Fruit fly (Drosophila melanogaster): ENCODE measurements around the gene CheB93a.
A peak's percentile ranks its signal among the peaks of the same experiment; 100 is the strongest.

The CheB93a gene

dm6 chr3R:21376859-21377607 is 30.2 kb upstream of the CheB93a start (continued):
- TF ChIP-seq da (GFP tag; optimal IDR thresholded peaks at IDR 0.05) (no peak), Dp (GFP tag; optimal IDR thresholded peaks at IDR 0.05) (peak; percentile 47), HLHmδ (GFP tag; optimal IDR thresholded peaks at IDR 0.05) (no peak), pros (GFP tag; optimal IDR thresholded peaks at IDR 0.05) (no peak), vnd (GFP tag; IDR thresholded peaks at IDR 0.05; ENCODE audit: partially characterized antibody) (peak; percentile 82), Pdp1 (GFP tag; optimal IDR thresholded peaks at IDR 0.05) (peak in 1 of 2 experiments; percentile 15), Awh (GFP tag; IDR thresholded peaks at IDR 0.05) (no peak), gcm2 (GFP tag; optimal IDR thresholded peaks at IDR 0.05) (no peak), CG9437 (GFP tag; optimal IDR thresholded peaks at IDR 0.05) (no peak), lmd (GFP tag; IDR thresholded peaks at IDR 0.05) (no peak), yki (optimal IDR thresholded peaks at IDR 0.05) (no peak), z (GFP tag; IDR thresholded peaks at IDR 0.05) (no peak), trh (GFP tag; optimal IDR thresholded peaks at IDR 0.05) (no peak), dati (GFP tag; IDR thresholded peaks at IDR 0.05) (no peak), pnt (GFP tag; optimal IDR thresholded peaks at IDR 0.05) (no peak), pan (optimal IDR thresholded peaks at IDR 0.05) (no peak), pan (GFP tag; optimal IDR thresholded peaks at IDR 0.05 in 1 of 2, IDR thresholded peaks at IDR 0.05 in 1 of 2) (no peak), CG8290 (GFP tag; optimal IDR thresholded peaks at IDR 0.05) (peak; percentile 44), CG8290 (tag; optimal IDR thresholded peaks at IDR 0.05) (peak in 1 of 2 experiments; percentile 49), nerfin-2 (GFP tag; IDR thresholded peaks at IDR 0.05; ENCODE audit: partially characterized antibody) (peak; percentile 59; the same call in 1 of the 2 replicates), CG8281 (tag; optimal IDR thresholded peaks at IDR 0.05) (no peak), Med (GFP tag) (peak; percentile 81), org-1 (GFP tag; optimal IDR thresholded peaks at IDR 0.05) (no peak), gce (GFP tag; IDR thresholded peaks at IDR 0.05) (no peak), NfI (GFP tag; optimal IDR thresholded peaks at IDR 0.05) (no peak), PHDP (tag; optimal IDR thresholded peaks at IDR 0.05) (no peak), Atf6 (GFP tag; IDR thresholded peaks at IDR 0.05) (no peak), eve (GFP tag; optimal IDR thresholded peaks at IDR 0.05) (no peak), CG30431 (GFP tag; optimal IDR thresholded peaks at IDR 0.05) (no peak), unpg (GFP tag; optimal IDR thresholded peaks at IDR 0.05) (no peak), CG1647 (GFP tag; optimal IDR thresholded peaks at IDR 0.05) (no peak), Rfx (GFP tag; IDR thresholded peaks at IDR 0.05) (peak; percentile 44), Doc3 (GFP tag; IDR thresholded peaks at IDR 0.05; ENCODE audit: partially characterized antibody) (peak; percentile 78), Sry-β (GFP tag; optimal IDR thresholded peaks at IDR 0.05) (no peak), tup (GFP tag; optimal IDR thresholded peaks at IDR 0.05) (no peak), usp (GFP tag; optimal IDR thresholded peaks at IDR 0.05) (no peak), MTF-1 (GFP tag; optimal IDR thresholded peaks at IDR 0.05; ENCODE audit: borderline replicate concordance) (peak; percentile 16), ftz-f1 (GFP tag; optimal IDR thresholded peaks at IDR 0.05) (no peak), CrebB (tag; optimal IDR thresholded peaks at IDR 0.05) (peak; percentile 5), CG7987 (GFP tag; optimal IDR thresholded peaks at IDR 0.05) (no peak), Abd-B (GFP tag; optimal IDR thresholded peaks at IDR 0.05) (no peak), CG17912 (GFP tag; optimal IDR thresholded peaks at IDR 0.05) (peak; percentile 27), cas (GFP tag; IDR thresholded peaks at IDR 0.05) (no peak), Hand (GFP tag; optimal IDR thresholded peaks at IDR 0.05) (no peak), tna (GFP tag; IDR thresholded peaks at IDR 0.05; ENCODE audit: partially characterized antibody) (peak; percentile 26; the same call in 1 of the 2 replicates), CG10267 (tag; optimal IDR thresholded peaks at IDR 0.05) (peak; percentile 51), abd-A (tag; optimal IDR thresholded peaks at IDR 0.05) (no peak), Hey (tag; optimal IDR thresholded peaks at IDR 0.05) (no peak), sens (GFP tag) (peak; percentile 84), CG17568 (GFP tag; optimal IDR thresholded peaks at IDR 0.05) (no peak)
